Fruit fly (Drosophila melanogaster) whole organism, embryonic: ENCODE results near the gene CG14564.

Source experiments
- Atf-2 ChIP-seq: fragments of 200-800 bp; sonication (Bioruptor generic); optimal IDR thresholded peaks from 2 replicates; lab custom pipeline; 2016; ENCODE audit warnings: missing biosample characterization, missing genetic modification characterization
- CG10654 ChIP-seq: fragments of 200-800 bp; sonication (Bioruptor generic); optimal IDR thresholded peaks from 2 replicates; lab custom pipeline; 2016; ENCODE audit warnings: missing biosample characterization, missing genetic modification characterization
- CG11085 ChIP-seq: fragments of 200-800 bp; sonication (Bioruptor generic); IDR thresholded peaks from 2 replicates; pipeline ENCODE4 v1.3.6; 2022; ENCODE audit warnings: missing biosample characterization, missing genetic modification characterization
- CG11696 ChIP-seq: fragments of 200-800 bp; sonication (Bioruptor generic); IDR thresholded peaks from 2 replicates; pipeline ENCODE4 v1.3.6; 2022; ENCODE audit warnings: missing biosample characterization, missing genetic modification characterization
- CG12299 ChIP-seq: fragments of 200-800 bp; sonication (Bioruptor generic); optimal IDR thresholded peaks from 2 replicates; lab custom pipeline; 2018; ENCODE audit warnings: missing biosample characterization, mild to moderate bottlenecking, missing genetic modification characterization
- CG14667 ChIP-seq: fragments of 200-800 bp; sonication (Bioruptor generic); IDR thresholded peaks from 2 replicates; pipeline ENCODE4 v1.3.6; 2022; ENCODE audit warnings: missing biosample characterization, missing genetic modification characterization
- CG15696 ChIP-seq: fragments of 200-800 bp; sonication (Bioruptor generic); optimal IDR thresholded peaks from 2 replicates; lab custom pipeline; 2019; ENCODE audit warnings: missing biosample characterization, mild to moderate bottlenecking, missing genetic modification characterization, moderate library complexity
- CG17361 ChIP-seq: fragments of 200-800 bp; sonication (Bioruptor generic); IDR thresholded peaks from 3 replicates; pipeline ENCODE4 v1.3.6; 2022; ENCODE audit warnings: missing biosample characterization, missing genetic modification characterization
- CG17829 ChIP-seq: fragments of 200-800 bp; optimal IDR thresholded peaks from 2 replicates; lab custom pipeline; 2019; ENCODE audit warnings: missing biosample characterization, mild to moderate bottlenecking, missing genetic modification characterization, moderate library complexity
- CG32532 ChIP-seq: fragments of 200-800 bp; sonication (Bioruptor generic); IDR thresholded peaks from 2 replicates; pipeline ENCODE4 v1.3.6; 2022; ENCODE audit warnings: missing biosample characterization, missing genetic modification characterization
- CG32772 ChIP-seq: fragments of 200-800 bp; sonication (Bioruptor generic); IDR thresholded peaks from 2 replicates; pipeline ENCODE4 v1.3.6; 2022; ENCODE audit warnings: missing biosample characterization, missing genetic modification characterization
- CG3726 ChIP-seq: fragments of 200-800 bp; sonication (Bioruptor generic); IDR thresholded peaks from 3 replicates; pipeline ENCODE4, ENCODE4 v1.3.6; 2022; ENCODE audit warnings: missing biosample characterization, missing genetic modification characterization
- CG4617 ChIP-seq: fragments of 200-800 bp; sonication (Bioruptor generic); optimal IDR thresholded peaks from 3 replicates; lab custom pipeline; 2016; ENCODE audit warnings: missing biosample characterization, missing genetic modification characterization, borderline replicate concordance
- CG5180 ChIP-seq: fragments of 200-800 bp; sonication (Bioruptor generic); optimal IDR thresholded peaks from 3 replicates; lab custom pipeline; 2017; ENCODE audit warnings: missing biosample characterization, missing genetic modification characterization, mild to moderate bottlenecking, moderate library complexity, missing genetic modification reagents
- CG5953 ChIP-seq: fragments of 200-800 bp; sonication (Bioruptor generic); IDR thresholded peaks from 2 replicates; pipeline ENCODE4 v1.3.6; 2022; ENCODE audit warnings: missing biosample characterization, missing genetic modification characterization
- CG8281 ChIP-seq: fragments of 200-800 bp; sonication (Bioruptor generic); optimal IDR thresholded peaks from 2 replicates; lab custom pipeline; 2018; ENCODE audit warnings: missing biosample characterization, mild to moderate bottlenecking, missing genetic modification characterization, moderate library complexity
- CG8290 ChIP-seq, 3 experiments: fragments of 200-800 bp; sonication (Bioruptor generic); optimal IDR thresholded peaks; 2 replicates each; lab custom pipeline; 2016 to 2019; ENCODE audit warnings: missing biosample characterization in 3 of 3, missing genetic modification characterization in 3 of 3, mild to moderate bottlenecking in 2 of 3, moderate library complexity in 1 of 3
- CG9215 ChIP-seq: fragments of 200-800 bp; sonication (Bioruptor generic); IDR thresholded peaks from 2 replicates; pipeline ENCODE4 v1.3.6; 2022; ENCODE audit warnings: missing biosample characterization, missing genetic modification characterization
- Camta ChIP-seq: fragments of 200-800 bp; sonication (Bioruptor generic); optimal IDR thresholded peaks from 2 replicates; lab custom pipeline; 2016; ENCODE audit warnings: missing biosample characterization, missing genetic modification characterization
- Chrac-16 ChIP-seq: fragments of 200-800 bp; sonication (Bioruptor generic); optimal IDR thresholded peaks from 3 replicates; lab custom pipeline; 2016; ENCODE audit warnings: missing biosample characterization, missing genetic modification characterization
- CrebB ChIP-seq: fragments of 200-800 bp; sonication (Bioruptor generic); optimal IDR thresholded peaks from 3 replicates; lab custom pipeline; 2018; ENCODE audit warnings: missing biosample characterization, mild to moderate bottlenecking, missing genetic modification characterization
- NC2α ChIP-seq: fragments of 200-800 bp; sonication (Bioruptor generic); optimal IDR thresholded peaks from 2 replicates; lab custom pipeline; 2016; ENCODE audit warnings: missing biosample characterization, missing genetic modification characterization
- Neu2 ChIP-seq: fragments of 200-800 bp; sonication (Bioruptor generic); optimal IDR thresholded peaks from 3 replicates; lab custom pipeline; 2016; ENCODE audit warnings: missing biosample characterization, missing genetic modification characterization, borderline replicate concordance
- Nf-YB ChIP-seq: fragments of 200-800 bp; sonication (Bioruptor generic); optimal IDR thresholded peaks from 3 replicates; lab custom pipeline; 2019; ENCODE audit warnings: missing biosample characterization, mild to moderate bottlenecking, missing genetic modification characterization, moderate library complexity
- Ptx1 ChIP-seq: fragments of 200-800 bp; sonication (Bioruptor generic); IDR thresholded peaks from 2 replicates; pipeline ENCODE4 v1.3.6; 2022; ENCODE audit warnings: missing biosample characterization, missing genetic modification characterization
- Sin3A ChIP-seq: fragments of >200 bp; optimal IDR thresholded peaks from 2 replicates; lab custom pipeline; 2018
- Sox100B ChIP-seq: fragments of 200-800 bp; sonication (Bioruptor generic); optimal IDR thresholded peaks from 3 replicates; lab custom pipeline; 2018; ENCODE audit warnings: missing biosample characterization, mild to moderate bottlenecking, missing genetic modification characterization
- Sry-β ChIP-seq: fragments of 200-800 bp; sonication (Bioruptor generic); optimal IDR thresholded peaks from 2 replicates; lab custom pipeline; 2018; ENCODE audit warnings: missing biosample characterization, mild to moderate bottlenecking, missing genetic modification characterization, moderate library complexity
- aop ChIP-seq: fragments of 200-800 bp; sonication (Bioruptor generic); IDR thresholded peaks from 2 replicates; pipeline ENCODE4 v1.3.6; 2022; ENCODE audit warnings: missing biosample characterization, missing genetic modification characterization
- ap ChIP-seq: fragments of 200-800 bp; sonication (Bioruptor generic); IDR thresholded peaks from 2 replicates; pipeline ENCODE4 v1.3.6; 2022; ENCODE audit warnings: missing biosample characterization, missing genetic modification characterization
- bbx ChIP-seq: fragments of 200-800 bp; sonication (Bioruptor generic); IDR thresholded peaks from 2 replicates; pipeline ENCODE4 v1.3.6; 2022; ENCODE audit warnings: missing biosample characterization, missing genetic modification characterization; ENCODE audit not compliant: partially characterized antibody
- bigmax ChIP-seq: fragments of 200-800 bp; sonication (Bioruptor generic); optimal IDR thresholded peaks from 2 replicates; lab custom pipeline; 2018; ENCODE audit warnings: missing biosample characterization, mild to moderate bottlenecking, missing genetic modification characterization
- bsh ChIP-seq, 2 experiments: fragments of 200-800 bp; sonication (Bioruptor generic); optimal IDR thresholded peaks; 2 replicates each; lab custom pipeline; 2017 to 2018; ENCODE audit warnings: mild to moderate bottlenecking in 2 of 2, missing biosample characterization in 2 of 2, missing genetic modification characterization in 2 of 2, moderate library complexity in 1 of 2
- chif ChIP-seq, 2 experiments: fragments of 200-800 bp; sonication (Bioruptor generic); optimal IDR thresholded peaks; 3 replicates each; lab custom pipeline; 2016; ENCODE audit warnings: missing biosample characterization in 2 of 2, missing genetic modification characterization in 2 of 2
- chinmo ChIP-seq: fragments of 200-800 bp; sonication (Bioruptor generic); IDR thresholded peaks from 4 replicates; pipeline ENCODE4 v1.3.6; 2022; ENCODE audit warnings: missing biosample characterization, missing genetic modification characterization; ENCODE audit not compliant: partially characterized antibody
- chn ChIP-seq: fragments of 200-800 bp; sonication (Bioruptor generic); optimal IDR thresholded peaks from 2 replicates; lab custom pipeline; 2016; ENCODE audit warnings: missing biosample characterization, missing genetic modification characterization
- dmrt11E ChIP-seq: fragments of 200-800 bp; sonication (Bioruptor generic); optimal IDR thresholded peaks from 3 replicates; lab custom pipeline; 2018; ENCODE audit warnings: missing biosample characterization, mild to moderate bottlenecking, missing genetic modification characterization, moderate library complexity
- ftz-f1 ChIP-seq: fragments of 200-800 bp; sonication (Bioruptor generic); optimal IDR thresholded peaks from 2 replicates; lab custom pipeline; 2016; ENCODE audit warnings: missing biosample characterization, missing genetic modification characterization
- gsb-n ChIP-seq: fragments of 200-800 bp; sonication (Bioruptor generic); optimal IDR thresholded peaks from 3 replicates; lab custom pipeline; 2018; ENCODE audit warnings: missing biosample characterization, mild to moderate bottlenecking, missing genetic modification characterization
- jumu ChIP-seq: fragments of 200-800 bp; sonication (Bioruptor generic); optimal IDR thresholded peaks from 3 replicates; lab custom pipeline; 2016; ENCODE audit warnings: missing biosample characterization, missing genetic modification characterization
- knrl ChIP-seq: fragments of 200-800 bp; sonication (Bioruptor generic); IDR thresholded peaks from 3 replicates; pipeline ENCODE4 v1.3.6; 2022; ENCODE audit warnings: missing biosample characterization, missing genetic modification characterization; ENCODE audit not compliant: partially characterized antibody
- pan ChIP-seq, 4 experiments: fragments of >200 bp in 3 of 4; fragments of 200-800 bp in 1 of 4; sonication (Bioruptor generic) in 1 of 4; optimal IDR thresholded peaks in 3 of 4; IDR thresholded peaks in 1 of 4; 2 replicates each; pipeline versions ENCODE4 v1.3.6 to Lab custom; 2017 to 2022; ENCODE audit warnings: missing biosample characterization in 2 of 4, missing genetic modification characterization in 2 of 4, mixed read lengths in 1 of 4
- run ChIP-seq: fragments of 200-800 bp; sonication (Bioruptor generic); optimal IDR thresholded peaks from 3 replicates; lab custom pipeline; 2018; ENCODE audit warnings: missing biosample characterization, mild to moderate bottlenecking, missing genetic modification characterization
- sens ChIP-seq: fragments of 200-800 bp; sonication (Bioruptor generic); peaks from one replicate; lab custom pipeline; 2016; ENCODE audit warnings: missing biosample characterization, missing genetic modification characterization
- sima ChIP-seq: fragments of 200-800 bp; sonication (Bioruptor generic); optimal IDR thresholded peaks from 2 replicates; lab custom pipeline; 2016; ENCODE audit warnings: missing biosample characterization, missing genetic modification characterization
- slou ChIP-seq: fragments of 200-800 bp; sonication (Bioruptor generic); optimal IDR thresholded peaks from 3 replicates; lab custom pipeline; 2016; ENCODE audit warnings: missing biosample characterization, missing genetic modification characterization
- so ChIP-seq: fragments of 200-800 bp; sonication (Bioruptor generic); IDR thresholded peaks from 3 replicates; pipeline ENCODE4 v1.3.6; 2022; ENCODE audit warnings: missing biosample characterization, missing genetic modification characterization
- tna ChIP-seq: fragments of 200-800 bp; sonication (Bioruptor generic); IDR thresholded peaks from 2 replicates; pipeline ENCODE4 v1.3.6; 2022; ENCODE audit warnings: missing biosample characterization, missing genetic modification characterization; ENCODE audit not compliant: partially characterized antibody
- zen2 ChIP-seq: fragments of 200-800 bp; sonication (Bioruptor generic); IDR thresholded peaks from 3 replicates; pipeline ENCODE4 v1.3.6; 2022; ENCODE audit warnings: missing biosample characterization, missing genetic modification characterization; ENCODE audit not compliant: partially characterized antibody

The CG14564 gene

dm6 chr3L:21728616-21729047, 28.3 kb upstream of the CG14564 start, which contains the start of the genes CG11247 and Polr2H (continued):
- TF ChIP-seq slou (GFP tag; lab: Kevin White, UChicago) (peak; percentile 85), CG32532 (GFP tag; lab: Robert Waterston, UW) (peak; percentile 95), Chrac-16 (GFP tag; lab: Kevin White, UChicago) (peak; percentile 95), Neu2 (GFP tag; lab: Kevin White, UChicago) (peak; percentile 81), ap (GFP tag; lab: Robert Waterston, UW) (peak; percentile 77), chif (GFP tag; optimal IDR thresholded peaks at IDR 0.05; lab: Kevin White, UChicago) (peak; percentile 92 to 96), CG5180 (peak; percentile 12), bsh (GFP tag; optimal IDR thresholded peaks at IDR 0.05; lab: Kevin White, UChicago) (peak in 1 of 2 experiments; percentile 85), aop (GFP tag; lab: Robert Waterston, UW) (peak; percentile 11; the same call in 1 of the 2 replicates), CG17361 (GFP tag; lab: Robert Waterston, UW) (peak; percentile 93), bbx (GFP tag; lab: Robert Waterston, UW) (peak; percentile 42; the same call in 1 of the 2 replicates), CG17829 (tag; lab: Kevin White, UChicago) (peak; percentile 89), zen2 (GFP tag; lab: Robert Waterston, UW) (peak; percentile 58; the same call in 1 of the 3 replicates), CG3726 (peak; percentile 83; the same call in 2 of the 3 replicates), run (tag; lab: Kevin White, UChicago) (no peak), CG8290 (GFP tag; optimal IDR thresholded peaks at IDR 0.05; lab: Kevin White, UChicago) (peak; percentile 87), CG8290 (tag; optimal IDR thresholded peaks at IDR 0.05; lab: Kevin White, UChicago) (peak; percentile 51 to 94), CG11085 (GFP tag; lab: Robert Waterston, UW) (peak; percentile 91), CG32772 (GFP tag; lab: Robert Waterston, UW) (peak; percentile 92), CG4617 (peak; percentile 99), CG5953 (GFP tag; lab: Robert Waterston, UW) (0 out of 2 replicates have a peak, but pooled peaks have one; percentile 62), CG12299 (tag; lab: Kevin White, UChicago) (peak; percentile 76), CG10654 (GFP tag; lab: Kevin White, UChicago) (peak; percentile 93), CrebB (tag; lab: Kevin White, UChicago) (peak; percentile 76), Atf-2 (GFP tag; lab: Kevin White, UChicago) (peak; percentile 90), Camta (GFP tag; lab: Kevin White, UChicago) (peak; percentile 91), knrl (GFP tag; lab: Robert Waterston, UW) (peak; percentile 90), Sin3A (lab: Kevin White, UChicago) (peak; percentile 100), sens (GFP tag; lab: Kevin White, UChicago) (peak; percentile 98), tna (GFP tag; lab: Robert Waterston, UW) (peak; percentile 10; the same call in 1 of the 2 replicates), CG15696 (tag; lab: Kevin White, UChicago) (peak; percentile 88), pan (optimal IDR thresholded peaks at IDR 0.05; lab: Kevin White, UChicago) (no peak), pan (GFP tag; optimal IDR thresholded peaks at IDR 0.05 in 1 of 2, IDR thresholded peaks at IDR 0.05 in 1 of 2) (peak in 1 of 2 experiments; percentile 90), so (GFP tag; lab: Robert Waterston, UW) (peak; percentile 85), chinmo (GFP tag; lab: Robert Waterston, UW) (no peak), sima (GFP tag; lab: Kevin White, UChicago) (peak; percentile 61), Nf-YB (GFP tag; lab: Kevin White, UChicago) (peak; percentile 52), CG11696 (peak; percentile 46; the same call in 1 of the 2 replicates), bigmax (no peak), jumu (GFP tag; lab: Kevin White, UChicago) (peak; percentile 96), ftz-f1 (GFP tag; lab: Kevin White, UChicago) (peak; percentile 50), CG14667 (GFP tag; lab: Robert Waterston, UW) (peak; percentile 91), Sry-β (GFP tag; lab: Kevin White, UChicago) (peak; percentile 66), gsb-n (tag; lab: Kevin White, UChicago) (peak; percentile 72), NC2α (GFP tag; lab: Kevin White, UChicago) (peak; percentile 77), chn (GFP tag; lab: Kevin White, UChicago) (peak; percentile 96), Sox100B (GFP tag; lab: Kevin White, UChicago) (peak; percentile 55), dmrt11E (tag; lab: Kevin White, UChicago) (peak; percentile 89), Ptx1 (GFP tag; lab: Robert Waterston, UW) (peak; percentile 96), CG9215 (GFP tag; lab: Robert Waterston, UW) (peak; percentile 95), CG8281 (tag; lab: Kevin White, UChicago) (peak; percentile 44)
